Worm (Caenorhabditis elegans) whole organism, young adult: ENCODE data around the gene cpr-6.

Source experiments
- B0035.1 ChIP-seq: sonication (generic microtip); optimal IDR thresholded peaks from 2 replicates; lab custom pipeline; 2016; ENCODE audit warnings: missing genetic modification characterization, mild to moderate bottlenecking, missing compliant biosample characterization, missing genotype, missing genetic modification reagents
- F23B12.7 ChIP-seq: sonication (generic microtip); optimal IDR thresholded peaks from 2 replicates; lab custom pipeline; 2017; ENCODE audit warnings: missing genetic modification characterization, mild to moderate bottlenecking, missing compliant biosample characterization, antibody characterized with exemption, moderate library complexity; ENCODE audit not compliant: insufficient read depth
- F39B2.1 ChIP-seq: fragments of 200-800 bp; sonication (Bioruptor generic); IDR thresholded peaks from 2 replicates; pipeline ENCODE4 v1.3.6; 2022; ENCODE audit warnings: missing genetic modification reagents, missing genetic modification characterization, missing compliant biosample characterization
- F49E8.2 ChIP-seq: sonication (generic microtip); optimal IDR thresholded peaks from 3 replicates; lab custom pipeline; 2017; ENCODE audit warnings: missing genetic modification characterization, mild to moderate bottlenecking, missing compliant biosample characterization, antibody characterized with exemption, moderate library complexity; ENCODE audit not compliant: insufficient read depth
- F57A8.1 ChIP-seq: fragments of 200-800 bp; sonication (Bioruptor generic); optimal IDR thresholded peaks from 2 replicates; lab custom pipeline; 2018; ENCODE audit warnings: mild to moderate bottlenecking, missing genetic modification characterization, moderate library complexity, missing compliant biosample characterization
- T26A5.8 ChIP-seq: sonication (generic microtip); optimal IDR thresholded peaks from 2 replicates; lab custom pipeline; 2016; ENCODE audit warnings: missing genetic modification characterization, missing compliant biosample characterization
- Y67H2A.10 ChIP-seq: fragments of 200-800 bp; sonication (Bioruptor generic); conservative IDR thresholded peaks from 2 replicates; pipeline ENCODE4 v1.3.6; 2022; ENCODE audit warnings: missing genetic modification reagents, missing genetic modification characterization, missing compliant biosample characterization
- ZK185.1 ChIP-seq: sonication (generic microtip); optimal IDR thresholded peaks from 2 replicates; lab custom pipeline; 2016; ENCODE audit warnings: mild to moderate bottlenecking, missing genetic modification characterization, missing compliant biosample characterization; ENCODE audit not compliant: poor library complexity, severe bottlenecking
- aptf-2 ChIP-seq: fragments of 200-800 bp; sonication (Bioruptor generic); conservative IDR thresholded peaks from 2 replicates; pipeline ENCODE4 v1.3.6; 2022; ENCODE audit warnings: missing genetic modification reagents, missing genetic modification characterization, missing compliant biosample characterization
- attf-5 ChIP-seq: fragments of 200-800 bp; sonication (Bioruptor generic); optimal IDR thresholded peaks from 2 replicates; lab custom pipeline; 2018; ENCODE audit warnings: mild to moderate bottlenecking, missing genetic modification characterization, missing compliant biosample characterization
- ccch-3 ChIP-seq: fragments of 200-800 bp; sonication (Bioruptor generic); optimal IDR thresholded peaks from 2 replicates; lab custom pipeline; 2018; ENCODE audit warnings: mild to moderate bottlenecking, missing genetic modification characterization, missing compliant biosample characterization
- ceh-100 ChIP-seq: fragments of 200-800 bp; sonication (Bioruptor generic); IDR thresholded peaks from 2 replicates; pipeline ENCODE4 v1.3.6; 2022; ENCODE audit warnings: missing genetic modification reagents, missing genetic modification characterization, missing compliant biosample characterization
- die-1 ChIP-seq: sonication (generic microtip); optimal IDR thresholded peaks from 2 replicates; lab custom pipeline; 2016; ENCODE audit warnings: missing genotype, mild to moderate bottlenecking, missing genetic modification characterization, missing compliant biosample characterization
- ekl-4 ChIP-seq: fragments of 200-800 bp; sonication (Bioruptor generic); IDR thresholded peaks from 2 replicates; pipeline ENCODE4 v1.3.6; 2022; ENCODE audit warnings: missing genetic modification reagents, missing genetic modification characterization, missing compliant biosample characterization
- gei-17 ChIP-seq: fragments of 200-800 bp; sonication (Bioruptor generic); optimal IDR thresholded peaks from 2 replicates; lab custom pipeline; 2018; ENCODE audit warnings: mild to moderate bottlenecking, missing genetic modification characterization, missing compliant biosample characterization
- him-1 ChIP-seq: sonication (generic microtip); optimal IDR thresholded peaks from 2 replicates; lab custom pipeline; 2016; ENCODE audit warnings: missing genotype, missing genetic modification reagents, missing genetic modification characterization, missing compliant biosample characterization
- hmg-1.2 ChIP-seq: fragments of 200-800 bp; sonication (Bioruptor generic); IDR thresholded peaks from 2 replicates; pipeline ENCODE4 v1.3.6; 2022; ENCODE audit warnings: missing genetic modification reagents, missing genetic modification characterization, missing compliant biosample characterization
- hmg-20 ChIP-seq: fragments of 200-800 bp; sonication (Bioruptor generic); IDR thresholded peaks from 2 replicates; pipeline ENCODE4 v1.3.6; 2022; ENCODE audit warnings: missing genetic modification reagents, missing genetic modification characterization, missing compliant biosample characterization
- lag-1 ChIP-seq: fragments of 200-800 bp; sonication (Bioruptor generic); IDR thresholded peaks from 2 replicates; pipeline ENCODE4 v1.3.6; 2022; ENCODE audit warnings: missing genetic modification reagents, missing genetic modification characterization, missing compliant biosample characterization
- lin-26 ChIP-seq: fragments of 200-800 bp; sonication (Bioruptor generic); IDR thresholded peaks from 2 replicates; pipeline ENCODE4 v1.3.6; 2022; ENCODE audit warnings: missing genetic modification reagents, missing genetic modification characterization, missing compliant biosample characterization
- lin-40 ChIP-seq: sonication (generic microtip); optimal IDR thresholded peaks from 2 replicates; lab custom pipeline; 2016; ENCODE audit warnings: missing genetic modification characterization, mild to moderate bottlenecking, missing compliant biosample characterization, missing genotype, missing genetic modification reagents
- lin-54 ChIP-seq: fragments of 200-800 bp; sonication (Bioruptor generic); optimal IDR thresholded peaks from 2 replicates; lab custom pipeline; 2018; ENCODE audit warnings: mild to moderate bottlenecking, missing genetic modification characterization, missing compliant biosample characterization
- lsy-27 ChIP-seq: sonication (generic microtip); optimal IDR thresholded peaks from 2 replicates; lab custom pipeline; 2017; ENCODE audit warnings: missing genetic modification characterization, mild to moderate bottlenecking, missing compliant biosample characterization, antibody characterized with exemption, missing genotype, borderline replicate concordance; ENCODE audit not compliant: insufficient read depth
- madf-3 ChIP-seq: fragments of 200-800 bp; sonication (Bioruptor generic); IDR thresholded peaks from 2 replicates; pipeline ENCODE4 v1.3.6; 2022; ENCODE audit warnings: missing genetic modification reagents, missing genetic modification characterization, missing compliant biosample characterization
- nfya-1 ChIP-seq: sonication (generic microtip); optimal IDR thresholded peaks from 2 replicates; lab custom pipeline; 2017; ENCODE audit warnings: antibody characterized with exemption, missing compliant biosample characterization, missing genetic modification characterization, borderline replicate concordance; ENCODE audit not compliant: insufficient read depth
- nfyb-1 ChIP-seq: fragments of 200-800 bp; sonication (Bioruptor generic); IDR thresholded peaks from 2 replicates; pipeline ENCODE4 v1.3.6; 2022; ENCODE audit warnings: missing genetic modification reagents, missing genetic modification characterization, missing compliant biosample characterization
- nhr-120 ChIP-seq: fragments of 200-800 bp; sonication (Bioruptor generic); IDR thresholded peaks from 2 replicates; pipeline ENCODE4 v1.3.6; 2022; ENCODE audit warnings: missing genetic modification characterization, missing compliant biosample characterization
- sdz-38 ChIP-seq: sonication (generic microtip); optimal IDR thresholded peaks from 2 replicates; lab custom pipeline; 2016; ENCODE audit warnings: missing genotype, missing genetic modification characterization, missing compliant biosample characterization
- sea-2 ChIP-seq: fragments of 200-800 bp; sonication (Bioruptor generic); IDR thresholded peaks from 2 replicates; pipeline ENCODE4 v1.3.6; 2022; ENCODE audit warnings: missing genetic modification characterization, missing compliant biosample characterization
- snpc-1.3 ChIP-seq: sonication (generic microtip); optimal IDR thresholded peaks from 2 replicates; lab custom pipeline; 2017; ENCODE audit warnings: missing genetic modification characterization, mild to moderate bottlenecking, missing compliant biosample characterization, antibody characterized with exemption, moderate library complexity, missing genotype, missing genetic modification reagents; ENCODE audit not compliant: insufficient read depth
- tlf-1 ChIP-seq: fragments of 200-800 bp; sonication (Bioruptor generic); optimal IDR thresholded peaks from 2 replicates; lab custom pipeline; 2018; ENCODE audit warnings: mild to moderate bottlenecking, missing genetic modification characterization, missing compliant biosample characterization
- ztf-18 ChIP-seq: sonication (generic microtip); optimal IDR thresholded peaks from 2 replicates; lab custom pipeline; 2016; ENCODE audit warnings: missing genotype, mild to moderate bottlenecking, missing genetic modification characterization, missing compliant biosample characterization
- ztf-22 ChIP-seq: fragments of 200-800 bp; sonication (Bioruptor generic); optimal IDR thresholded peaks from 2 replicates; lab custom pipeline; 2018; ENCODE audit warnings: mild to moderate bottlenecking, missing genetic modification characterization, moderate library complexity, missing compliant biosample characterization
- ztf-3 ChIP-seq: fragments of 200-800 bp; sonication (Bioruptor generic); optimal IDR thresholded peaks from 2 replicates; lab custom pipeline; 2018; ENCODE audit warnings: mild to moderate bottlenecking, missing genetic modification characterization, missing compliant biosample characterization
- ztf-6 ChIP-seq: fragments of 200-800 bp; sonication (Bioruptor generic); IDR thresholded peaks from 2 replicates; pipeline ENCODE4 v1.3.6; 2022; ENCODE audit warnings: missing genetic modification reagents, missing genetic modification characterization, missing compliant biosample characterization

Gene cpr-6

DNA sequence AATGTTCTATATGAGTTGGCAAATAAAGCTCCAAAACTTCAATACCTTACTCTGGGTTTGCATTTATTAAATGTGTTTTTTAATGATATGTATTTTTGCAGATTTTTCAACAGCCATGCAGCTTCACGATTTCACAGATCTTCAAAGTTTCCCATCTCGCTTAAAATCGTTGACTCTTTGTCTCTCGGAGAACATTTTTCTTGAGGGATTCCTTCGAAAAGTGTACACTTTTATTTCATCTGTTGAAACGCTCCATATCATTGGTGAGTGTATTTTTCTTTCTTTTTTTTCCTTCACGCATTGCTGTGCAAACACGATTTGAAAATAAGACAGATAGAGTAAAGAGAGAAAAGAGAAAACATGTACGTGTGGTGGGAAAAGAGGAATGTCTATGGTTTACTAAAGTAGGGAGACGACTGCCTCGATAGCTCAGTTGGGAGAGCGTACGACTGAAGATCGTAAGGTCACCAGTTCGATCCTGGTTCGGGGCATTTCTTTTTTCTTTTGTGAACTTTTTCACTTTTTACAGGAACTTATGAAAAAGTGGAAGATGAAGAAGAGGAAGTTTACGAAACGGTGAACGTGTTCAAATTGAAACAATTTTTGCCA, 13.7 kb upstream of the cpr-6 start (continued):
- TF ChIP-seq tlf-1 (peak; percentile 21), nhr-120 (GFP tag; lab: Robert Waterston, UW) (0 out of 2 replicates have a peak, but pooled peaks have one; percentile 52), ZK185.1 (peak; percentile 90), F57A8.1 (GFP tag; lab: Kevin White, UChicago) (peak; percentile 62), die-1 (tag; lab: Kevin White, UChicago) (peak; percentile 89), ztf-6 (GFP tag; lab: Robert Waterston, UW) (0 out of 2 replicates have a peak, but pooled peaks have one; percentile 42), sdz-38 (tag; lab: Kevin White, UChicago) (no peak), hmg-1.2 (GFP tag; lab: Robert Waterston, UW) (peak; percentile 85), F39B2.1 (GFP tag; lab: Robert Waterston, UW) (0 out of 2 replicates have a peak, but pooled peaks have one; percentile 66), lag-1 (GFP tag; lab: Robert Waterston, UW) (no peak), lsy-27 (tag; lab: Kevin White, UChicago) (peak; percentile 47), lin-40 (tag; lab: Kevin White, UChicago) (peak; percentile 82), him-1 (tag; lab: Kevin White, UChicago) (peak; percentile 90), ztf-3 (no peak), Y67H2A.10 (no peak), ccch-3 (GFP tag; lab: Kevin White, UChicago) (no peak), hmg-20 (GFP tag; lab: Robert Waterston, UW) (peak; percentile 86), lin-54 (no peak), F23B12.7 (tag; lab: Kevin White, UChicago) (peak; percentile 65), T26A5.8 (tag; lab: Kevin White, UChicago) (peak; percentile 47), nfya-1 (no peak), ztf-18 (tag; lab: Kevin White, UChicago) (peak; percentile 69), sea-2 (GFP tag; lab: Robert Waterston, UW) (0 out of 2 replicates have a peak, but pooled peaks have one; percentile 13), B0035.1 (tag; lab: Kevin White, UChicago) (peak; percentile 73), nfyb-1 (GFP tag; lab: Robert Waterston, UW) (peak; percentile 87), ekl-4 (GFP tag; lab: Robert Waterston, UW) (peak; percentile 45; the same call in 1 of the 2 replicates), aptf-2 (GFP tag; lab: Robert Waterston, UW) (no peak), ceh-100 (GFP tag; lab: Robert Waterston, UW) (peak; percentile 65; the same call in 1 of the 2 replicates), gei-17 (GFP tag; lab: Kevin White, UChicago) (peak; percentile 68), ztf-22 (GFP tag; lab: Kevin White, UChicago) (no peak), snpc-1.3 (peak; percentile 93)

DNA sequence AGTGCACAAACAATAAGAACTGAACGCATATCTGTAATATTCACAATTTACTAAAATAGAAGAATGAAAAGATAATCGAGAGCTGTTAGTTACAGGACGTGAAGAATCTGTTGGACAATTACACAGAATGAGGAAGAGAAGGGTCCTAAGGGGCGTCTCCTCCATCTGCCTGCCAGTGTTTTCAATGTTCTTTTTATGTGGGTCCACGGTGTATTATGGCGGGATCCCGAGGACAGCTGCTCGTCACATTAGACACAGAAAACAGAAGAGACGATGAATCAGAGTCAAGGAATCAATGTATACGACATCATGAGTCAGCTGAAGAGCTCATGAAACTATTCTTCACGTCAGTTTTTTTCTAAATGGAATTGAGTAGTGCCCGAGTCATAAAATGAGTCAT, 9.9 kb upstream of the cpr-6 start, which contains the start of gene ttr-6:
Gene ttr-6 (minus strand): TSS at position 33 of the 400 bp plus-strand sequence.
- TF ChIP-seq madf-3 (GFP tag; lab: Robert Waterston, UW) (no peak), attf-5 (no peak), nfyb-1 (GFP tag; lab: Robert Waterston, UW) (no peak), sdz-38 (tag; lab: Kevin White, UChicago) (no peak), F49E8.2 (tag; lab: Kevin White, UChicago) (no peak), lin-26 (GFP tag; lab: Robert Waterston, UW) (no peak)
